Fruit fly (Drosophila melanogaster): ENCODE results near the gene Fpgs2.

The Fpgs2 gene

DNA sequence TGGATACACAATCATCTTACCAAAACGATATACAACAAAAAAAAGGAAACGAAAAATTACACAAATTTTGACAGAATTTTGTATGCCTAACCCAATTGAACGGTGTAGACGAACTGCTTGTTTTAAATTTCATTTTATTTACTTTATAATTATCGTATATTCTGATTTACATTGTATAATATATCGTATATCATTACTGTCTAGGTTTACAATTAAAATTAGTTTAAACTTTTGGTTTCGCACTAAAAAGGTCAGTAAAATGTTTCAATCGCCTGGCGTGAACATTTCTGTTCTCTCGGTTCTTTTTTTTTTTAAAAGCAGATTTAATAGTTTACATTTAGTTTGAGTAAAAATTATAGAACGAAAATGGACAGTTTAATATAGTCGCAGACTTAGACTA is 11.3 kb downstream of the Fpgs2 start, which contains the start of gene capu:
Gene capu (minus strand): TSS at position 101 of the 400 bp plus-strand sequence.
- TF ChIP-seq Hr38 (GFP tag; optimal IDR thresholded peaks at IDR 0.05) (no peak), Ets21C (GFP tag; optimal IDR thresholded peaks at IDR 0.05) (no peak), fkh (GFP tag; optimal IDR thresholded peaks at IDR 0.05) (no peak)

DNA sequence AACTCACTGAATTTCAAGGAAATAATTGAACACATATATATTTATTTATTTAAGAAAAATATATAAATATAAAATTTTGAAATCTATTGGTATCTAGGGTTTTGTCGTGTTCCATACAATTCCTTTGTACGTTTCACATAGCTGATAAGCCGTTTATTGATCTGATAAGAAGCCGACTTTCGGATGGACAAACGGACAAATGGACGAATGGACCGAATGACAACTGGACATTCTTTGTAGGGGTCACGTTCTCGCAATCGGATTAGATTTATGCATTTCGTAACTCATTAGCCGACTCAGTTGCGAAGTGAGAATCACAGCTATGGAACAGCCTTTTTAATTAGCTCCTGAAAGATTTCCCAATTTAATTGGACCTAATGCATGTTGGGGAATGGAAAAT is 16.6 kb downstream of the Fpgs2 start:
- TF ChIP-seq Sox14 (GFP tag; optimal IDR thresholded peaks at IDR 0.05) (no peak), lz (GFP tag; optimal IDR thresholded peaks at IDR 0.05) (no peak), Sox15 (GFP tag; optimal IDR thresholded peaks at IDR 0.05) (no peak), CG1621 (tag; optimal IDR thresholded peaks at IDR 0.05) (no peak), eg (GFP tag; IDR thresholded peaks at IDR 0.05) (no peak), vri (GFP tag; optimal IDR thresholded peaks at IDR 0.05) (no peak), Hr38 (GFP tag; optimal IDR thresholded peaks at IDR 0.05) (no peak), spab (GFP tag; optimal IDR thresholded peaks at IDR 0.05) (no peak)

DNA sequence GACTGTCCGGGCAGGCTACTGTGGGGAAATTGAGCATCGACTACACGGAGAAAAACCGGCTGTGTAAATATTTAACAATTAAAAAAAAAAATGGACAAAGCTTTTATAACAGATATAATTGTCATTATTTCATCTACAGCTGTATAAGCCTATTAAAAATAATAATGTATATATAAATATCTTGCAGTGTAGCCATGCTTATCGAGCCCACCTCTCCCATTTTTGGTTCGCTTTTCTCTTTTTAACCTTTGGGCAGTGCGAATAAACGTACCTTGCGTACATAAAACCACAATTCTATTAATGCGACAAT is 17.3 kb downstream of the Fpgs2 start:
- TF ChIP-seq CG8632 (GFP tag; optimal IDR thresholded peaks at IDR 0.05) (peak; percentile 71), eg (GFP tag; IDR thresholded peaks at IDR 0.05) (peak; percentile 84), lz (GFP tag; optimal IDR thresholded peaks at IDR 0.05) (peak; percentile 71), cyc (GFP tag; optimal IDR thresholded peaks at IDR 0.05) (peak; percentile 85), fkh (GFP tag; optimal IDR thresholded peaks at IDR 0.05) (no peak), Eip75B (GFP tag; optimal IDR thresholded peaks at IDR 0.05) (peak; percentile 62), Hr39 (GFP tag; optimal IDR thresholded peaks at IDR 0.05) (peak; percentile 62), Hr38 (GFP tag; optimal IDR thresholded peaks at IDR 0.05) (no peak), Smox (GFP tag; optimal IDR thresholded peaks at IDR 0.05) (peak; percentile 74), Sox14 (GFP tag; optimal IDR thresholded peaks at IDR 0.05) (peak; percentile 48), acj6 (GFP tag; optimal IDR thresholded peaks at IDR 0.05) (peak; percentile 80), Eip93F (GFP tag; optimal IDR thresholded peaks at IDR 0.05) (peak; percentile 69), CG32006 (GFP tag; optimal IDR thresholded peaks at IDR 0.05) (peak; percentile 38), CG3032 (tag; optimal IDR thresholded peaks at IDR 0.05) (no peak), Ets21C (GFP tag; optimal IDR thresholded peaks at IDR 0.05) (peak; percentile 53), CG6163 (GFP tag; IDR thresholded peaks at IDR 0.05) (peak; percentile 88), achi (GFP tag; optimal IDR thresholded peaks at IDR 0.05) (peak; percentile 64), CG31627 (GFP tag; optimal IDR thresholded peaks at IDR 0.05) (peak; percentile 82), CG3919 (GFP tag; optimal IDR thresholded peaks at IDR 0.05) (peak; percentile 66), spab (GFP tag; optimal IDR thresholded peaks at IDR 0.05) (peak; percentile 22), fd85E (GFP tag; optimal IDR thresholded peaks at IDR 0.05) (no peak), CG6854 (GFP tag; optimal IDR thresholded peaks at IDR 0.05) (no peak), Ets96B (tag; optimal IDR thresholded peaks at IDR 0.05) (peak; percentile 18), CG10669 (GFP tag; optimal IDR thresholded peaks at IDR 0.05) (peak; percentile 34), Blimp-1 (GFP tag; optimal IDR thresholded peaks at IDR 0.05) (peak; percentile 71), net (GFP tag; optimal IDR thresholded peaks at IDR 0.05) (peak; percentile 37), CG1621 (tag; optimal IDR thresholded peaks at IDR 0.05) (no peak), svp (GFP tag) (peak; percentile 95), Met (GFP tag; optimal IDR thresholded peaks at IDR 0.05) (peak; percentile 88), Sox102F (GFP tag; optimal IDR thresholded peaks at IDR 0.05) (peak; percentile 73), CG6792 (GFP tag; optimal IDR thresholded peaks at IDR 0.05) (peak; percentile 66), esn (GFP tag; optimal IDR thresholded peaks at IDR 0.05) (peak; percentile 83), Hr4 (GFP tag; optimal IDR thresholded peaks at IDR 0.05) (peak; percentile 63), CG16779 (tag; optimal IDR thresholded peaks at IDR 0.05) (no peak), CG4318 (GFP tag; optimal IDR thresholded peaks at IDR 0.05) (peak; percentile 41), CG6276 (GFP tag; optimal IDR thresholded peaks at IDR 0.05) (peak; percentile 17), CG11294 (GFP tag; IDR thresholded peaks at IDR 0.05) (peak; percentile 69), Sox15 (GFP tag; optimal IDR thresholded peaks at IDR 0.05) (peak; percentile 50), CG6808 (GFP tag; optimal IDR thresholded peaks at IDR 0.05) (peak; percentile 26), fd59A (GFP tag; optimal IDR thresholded peaks at IDR 0.05) (peak; percentile 15), CG9139 (GFP tag; optimal IDR thresholded peaks at IDR 0.05) (no peak), CG10631 (GFP tag; optimal IDR thresholded peaks at IDR 0.05) (peak; percentile 64), dac (GFP tag; optimal IDR thresholded peaks at IDR 0.05) (no peak), CG15336 (GFP tag; IDR thresholded peaks at IDR 0.05) (peak; percentile 74; the same call in 1 of the 2 replicates), ss (GFP tag; optimal IDR thresholded peaks at IDR 0.05) (peak in 1 of 2 experiments; percentile 22), CG8119 (GFP tag; IDR thresholded peaks at IDR 0.05) (no peak)

Measured in whole organism, prepupa.